Fruit fly (Drosophila melanogaster) Kc167 (cell line): Measurements from ENCODE around the gene Teh3.

ENCODE experiments used
- Myc ChIP-seq: fragments of >200 bp; optimal IDR thresholded peaks from 2 replicates; lab custom pipeline; 2017; ENCODE audit warnings: missing external identifiers
- Sin3A ChIP-seq: fragments of >200 bp; optimal IDR thresholded peaks from 2 replicates; lab custom pipeline; 2018; ENCODE audit warnings: missing external identifiers
- h ChIP-seq: fragments of >200 bp; optimal IDR thresholded peaks from 3 replicates; lab custom pipeline; 2018; ENCODE audit warnings: missing external identifiers
- insv ChIP-seq: fragments of >200 bp; optimal IDR thresholded peaks from 3 replicates; lab custom pipeline; 2018; ENCODE audit warnings: missing external identifiers
- psq ChIP-seq: fragments of >200 bp; optimal IDR thresholded peaks from 2 replicates; lab custom pipeline; 2017; ENCODE audit warnings: missing external identifiers
- ttk ChIP-seq: sonication (Bioruptor generic); optimal IDR thresholded peaks from 2 replicates; lab custom pipeline; 2017; ENCODE audit warnings: missing external identifiers

The Teh3 gene

DNA sequence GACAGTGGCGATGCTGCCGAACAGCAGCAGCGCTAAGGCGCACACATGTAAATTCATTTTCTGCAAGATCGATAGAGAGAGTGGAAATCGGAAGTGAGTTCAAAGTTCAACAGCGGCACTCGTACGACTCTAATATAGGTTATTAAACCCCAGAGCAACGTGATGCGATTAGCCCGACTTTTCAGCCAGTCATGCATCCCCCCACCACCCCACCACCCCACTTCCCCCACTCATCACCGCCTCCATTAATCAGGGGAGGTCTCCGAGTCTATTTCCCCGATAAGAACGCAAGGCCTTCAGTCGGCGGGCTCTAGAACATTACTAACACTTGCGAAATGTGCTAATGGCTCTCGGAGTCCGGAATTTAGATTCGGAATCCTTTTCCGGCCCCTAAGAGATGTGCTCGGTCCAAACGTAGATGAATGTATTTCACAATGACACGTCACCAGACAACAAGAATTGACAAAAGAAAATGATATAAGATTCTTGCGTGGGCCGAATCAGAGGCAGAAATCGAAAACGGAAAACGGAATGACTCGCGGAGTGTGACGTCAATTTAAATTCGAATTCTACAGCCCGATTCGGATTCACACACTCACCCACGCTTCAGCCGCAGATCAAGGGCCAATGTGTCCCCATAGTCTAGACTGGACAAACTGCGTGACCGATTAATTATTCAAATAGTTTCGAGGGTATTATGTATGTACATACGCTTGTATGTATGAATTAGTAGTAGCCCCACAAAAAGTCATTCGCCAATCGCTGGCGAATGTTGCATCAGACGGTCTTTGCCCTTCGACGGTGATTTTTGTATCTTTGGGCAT, 41.4 kb upstream of the Teh3 start:
- TF ChIP-seq Myc (no peak), h (lab: Kevin White, UChicago) (no peak), Sin3A (lab: Kevin White, UChicago) (no peak), ttk (lab: Kevin White, UChicago) (no peak), insv (lab: Kevin White, UChicago) (no peak), psq (lab: Kevin White, UChicago) (no peak)

DNA sequence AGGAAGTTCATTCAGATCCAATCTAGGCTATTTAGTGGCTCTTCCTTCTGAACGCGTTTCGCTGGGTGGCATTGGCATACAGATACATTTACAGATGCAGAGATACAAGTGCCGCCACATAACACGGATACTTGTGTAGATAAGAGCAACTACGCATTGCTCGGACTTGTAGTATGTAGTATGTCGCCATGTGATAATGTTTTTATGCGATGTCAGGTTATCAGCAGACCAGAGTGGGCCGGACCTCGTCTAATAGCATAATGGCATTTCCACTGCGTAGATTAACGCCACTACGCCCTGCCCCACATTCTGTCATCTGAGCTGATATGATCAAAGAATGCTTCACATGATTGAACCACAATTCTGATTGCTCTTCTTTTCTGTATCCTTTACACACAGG, 37.3 kb upstream of the Teh3 start:
- no peak for TF ChIP-seq h (lab: Kevin White, UChicago)
- no peak for TF ChIP-seq Sin3A (lab: Kevin White, UChicago)
- no peak for TF ChIP-seq Myc
- TF ChIP-seq psq (lab: Kevin White, UChicago): no peak
- no peak for TF ChIP-seq insv (lab: Kevin White, UChicago)

DNA sequence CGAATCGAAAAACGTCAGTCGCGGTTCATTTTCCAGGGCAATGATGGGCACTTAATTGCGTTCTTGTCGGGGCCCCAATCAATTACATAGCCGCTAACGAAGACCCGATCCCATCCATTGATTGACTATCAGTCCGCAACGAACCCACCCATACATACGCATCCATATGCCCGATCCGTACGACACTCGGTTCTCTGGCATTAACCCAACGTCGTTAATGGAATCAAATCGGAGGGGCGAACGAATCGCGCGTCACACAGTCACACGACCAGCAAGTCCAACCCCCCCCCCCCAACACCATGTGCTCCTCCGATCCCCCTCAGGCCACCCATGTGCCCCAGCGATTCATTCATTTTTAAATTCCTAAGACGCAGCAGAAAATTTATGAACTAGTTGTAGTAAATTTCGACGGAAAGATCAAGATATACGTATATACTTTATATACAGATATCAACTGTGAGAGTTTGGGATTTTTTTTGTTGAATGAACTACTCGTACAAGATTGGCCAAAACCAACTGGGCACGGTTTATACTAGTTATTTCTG, 36.8 kb upstream of the Teh3 start:
- TF ChIP-seq Sin3A (lab: Kevin White, UChicago) (no peak), Myc (no peak), insv (lab: Kevin White, UChicago) (no peak), ttk (lab: Kevin White, UChicago) (no peak), h (lab: Kevin White, UChicago) (no peak), psq (lab: Kevin White, UChicago) (no peak)

DNA sequence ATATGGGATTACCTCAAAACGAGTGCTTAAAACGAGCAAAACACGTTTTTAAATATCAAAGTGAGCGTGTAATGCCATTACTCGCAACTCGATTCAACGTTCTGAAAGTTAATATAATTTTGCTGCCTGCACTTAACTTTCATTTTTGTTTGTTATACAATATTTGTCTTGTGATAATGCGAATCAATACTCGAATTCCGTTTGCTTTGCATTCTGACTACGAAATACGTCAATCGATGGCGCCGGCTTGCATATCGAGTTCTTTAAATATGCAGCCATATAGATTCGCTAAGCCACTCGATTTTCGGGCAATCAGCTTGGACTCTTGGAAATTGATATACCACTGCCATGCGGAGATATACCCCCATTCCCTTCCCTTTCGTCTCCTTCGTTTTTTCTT, 36.2 kb upstream of the Teh3 start:
- TF ChIP-seq Myc: no peak
- no peak for TF ChIP-seq ttk (lab: Kevin White, UChicago)

DNA sequence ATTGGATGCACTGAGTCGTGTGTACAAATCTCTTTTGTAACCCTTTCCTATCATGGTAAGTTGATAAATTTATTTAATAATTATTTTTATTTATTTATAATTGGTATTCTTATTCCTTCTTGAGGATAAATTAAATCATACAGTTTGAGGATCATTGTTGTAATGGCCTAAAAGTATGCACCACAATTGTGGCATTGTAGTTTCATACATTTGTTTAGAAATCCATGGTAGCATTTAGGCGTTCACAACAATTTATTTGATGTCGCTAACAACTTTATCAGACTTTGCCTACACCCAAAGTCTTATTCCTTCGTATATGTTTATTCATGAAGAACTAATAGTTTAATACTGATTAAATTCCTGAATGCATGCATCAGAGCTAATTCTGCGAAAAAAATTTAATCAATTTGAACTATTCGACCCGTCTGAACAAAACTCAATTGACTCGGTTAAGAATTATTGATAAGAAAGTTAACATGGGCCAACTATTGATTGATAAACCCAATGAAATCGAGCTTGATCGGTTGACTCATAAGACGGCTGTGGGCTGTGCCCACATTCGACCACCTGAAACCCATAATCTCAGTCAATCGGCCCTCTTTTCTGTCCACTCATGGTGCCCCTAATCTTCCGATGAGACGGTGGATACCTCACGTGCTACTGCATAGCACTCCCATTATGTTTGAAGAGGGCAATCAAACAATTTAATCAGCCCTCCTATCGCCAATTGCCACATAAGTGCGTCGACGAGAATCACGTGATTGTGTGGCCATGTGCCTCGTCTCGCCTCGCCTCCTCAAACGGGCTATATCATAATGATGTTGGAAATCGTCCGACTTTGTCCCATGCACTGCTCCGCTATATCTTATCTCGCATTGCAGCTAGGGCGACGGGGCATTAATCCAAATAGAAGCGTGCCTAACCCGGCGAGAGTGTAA, 35.1 kb upstream of the Teh3 start:
- TF ChIP-seq insv (lab: Kevin White, UChicago): no peak
- TF ChIP-seq psq (lab: Kevin White, UChicago): no peak
- no peak for TF ChIP-seq ttk (lab: Kevin White, UChicago)
- TF ChIP-seq Sin3A (lab: Kevin White, UChicago): no peak
- no peak for TF ChIP-seq Myc
- TF ChIP-seq h (lab: Kevin White, UChicago): no peak

DNA sequence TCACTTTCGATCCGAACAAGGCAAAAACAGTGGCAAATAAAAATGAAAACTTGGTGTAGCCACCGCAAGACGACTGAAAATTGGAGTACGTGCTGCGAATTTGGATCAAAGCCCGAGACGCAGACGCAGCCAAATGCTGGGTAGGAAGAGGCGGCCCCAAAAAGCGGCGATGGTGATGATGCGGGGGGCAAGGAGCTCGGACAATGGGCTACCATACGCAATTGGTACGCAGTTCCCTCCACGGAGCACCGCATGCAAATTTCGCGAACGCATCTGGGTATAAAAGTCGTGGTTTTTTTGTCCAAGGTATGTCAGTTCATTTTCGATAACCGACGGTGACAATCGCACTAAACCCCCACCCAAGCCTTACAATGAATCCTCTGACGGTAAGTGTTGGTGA, 30.6 kb upstream of the Teh3 start, which contains the start of gene Cpr64Ad:
Gene Cpr64Ad (plus strand): TSS at position 301 of the 400 bp plus-strand sequence.
- TF ChIP-seq Sin3A (lab: Kevin White, UChicago) (no peak), ttk (lab: Kevin White, UChicago) (no peak), Myc (no peak), psq (lab: Kevin White, UChicago) (no peak), h (lab: Kevin White, UChicago) (no peak), insv (lab: Kevin White, UChicago) (no peak)

DNA sequence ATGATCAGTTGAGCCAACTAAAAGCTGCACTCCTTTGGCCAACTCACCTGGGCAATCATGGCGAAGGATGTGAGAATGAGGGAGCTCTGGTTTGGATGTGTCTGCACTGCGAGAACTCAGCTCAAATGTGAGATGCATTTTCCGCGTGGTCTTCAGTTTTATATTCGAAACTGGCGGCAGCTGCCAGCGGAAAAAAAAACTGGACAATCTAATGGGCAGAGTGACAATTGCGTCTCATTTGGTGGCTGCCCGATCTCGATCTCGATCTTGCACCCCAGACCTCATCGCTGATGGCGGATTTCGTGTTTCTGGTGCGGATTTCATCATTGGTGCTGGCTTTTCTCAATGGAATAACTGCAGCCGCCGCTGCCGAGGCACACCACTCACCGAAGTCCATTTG, 28.4 kb upstream of the Teh3 start, which contains the start of gene Cpr64Ac:
Gene Cpr64Ac (minus strand): TSS at position 101 of the 400 bp plus-strand sequence.
- no peak for TF ChIP-seq psq (lab: Kevin White, UChicago)
- no peak for TF ChIP-seq h (lab: Kevin White, UChicago)
- no peak for TF ChIP-seq insv (lab: Kevin White, UChicago)
- TF ChIP-seq ttk (lab: Kevin White, UChicago): no peak
- TF ChIP-seq Myc: no peak
- TF ChIP-seq Sin3A (lab: Kevin White, UChicago): no peak

DNA sequence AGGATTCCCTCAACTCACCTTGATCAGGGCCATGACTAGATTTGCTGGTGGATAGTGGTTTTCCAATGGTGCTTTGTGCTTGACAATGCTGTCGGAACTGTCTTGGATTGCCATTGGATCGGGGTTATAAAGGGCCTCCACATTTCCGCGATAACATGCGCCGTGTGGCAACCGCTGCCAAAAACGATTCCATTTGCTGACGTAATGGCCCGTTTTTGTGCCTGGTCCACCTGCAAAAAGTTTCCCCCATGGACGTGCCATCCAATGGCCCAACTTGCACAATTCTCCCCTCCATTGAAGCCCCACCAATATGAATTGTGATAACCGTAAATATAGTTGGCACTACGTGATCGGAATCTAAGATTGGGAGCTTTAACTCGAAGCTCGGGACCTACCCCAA, 27.0 kb upstream of the Teh3 start, which contains the start of gene Cpr64Ab:
Gene Cpr64Ab (minus strand): TSS at position 101 of the 400 bp plus-strand sequence.
- TF ChIP-seq ttk (lab: Kevin White, UChicago): no peak
- no peak for TF ChIP-seq h (lab: Kevin White, UChicago)
- no peak for TF ChIP-seq psq (lab: Kevin White, UChicago)

DNA sequence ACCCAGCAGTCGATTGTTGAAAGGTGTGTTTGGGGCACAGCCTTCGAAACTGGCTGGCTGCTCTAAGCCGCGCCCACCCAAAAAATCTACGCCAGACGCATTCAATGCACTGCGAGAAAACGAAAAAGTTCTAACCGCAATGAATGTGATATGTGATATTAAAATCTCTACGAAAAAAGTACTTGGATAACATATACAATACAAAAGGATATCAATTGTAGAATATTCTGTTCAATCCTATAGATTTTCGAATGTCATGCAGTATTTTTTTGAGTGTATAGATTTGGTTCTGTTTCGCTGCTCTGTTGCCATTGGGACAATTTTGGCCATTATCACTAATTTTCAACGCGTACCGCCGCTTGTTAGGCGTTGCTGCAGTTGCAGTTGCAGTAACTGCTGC, 25.3 kb upstream of the Teh3 start:
- TF ChIP-seq ttk (lab: Kevin White, UChicago) (no peak), h (lab: Kevin White, UChicago) (no peak), insv (lab: Kevin White, UChicago) (no peak), Sin3A (lab: Kevin White, UChicago) (no peak)

DNA sequence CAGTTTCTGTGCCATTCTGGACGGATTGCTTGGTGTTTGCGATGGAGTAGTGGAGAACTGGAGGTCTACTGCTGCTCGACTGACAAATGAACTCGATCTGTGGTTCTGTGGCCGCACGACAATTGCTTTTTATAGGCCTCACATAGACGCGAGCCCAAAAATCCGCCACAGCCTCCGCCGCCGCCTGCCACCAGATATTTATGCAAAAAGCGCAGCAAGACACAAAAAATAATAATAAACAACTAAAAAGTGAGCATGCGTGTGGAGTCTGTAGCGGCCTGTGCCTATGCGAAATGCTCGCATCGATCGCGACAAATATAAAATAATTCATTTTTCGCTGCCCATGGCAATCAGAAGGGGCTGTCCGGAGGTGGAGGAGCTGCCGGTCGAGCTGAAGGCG, 24.6 kb upstream of the Teh3 start, which contains the start of gene Cpr64Aa:
Gene Cpr64Aa (minus strand): TSS at position 101 of the 400 bp plus-strand sequence.
- no peak for TF ChIP-seq ttk (lab: Kevin White, UChicago)
- no peak for TF ChIP-seq Sin3A (lab: Kevin White, UChicago)
- no peak for TF ChIP-seq h (lab: Kevin White, UChicago)
- no peak for TF ChIP-seq psq (lab: Kevin White, UChicago)
- no peak for TF ChIP-seq insv (lab: Kevin White, UChicago)
- TF ChIP-seq Myc: no peak

DNA sequence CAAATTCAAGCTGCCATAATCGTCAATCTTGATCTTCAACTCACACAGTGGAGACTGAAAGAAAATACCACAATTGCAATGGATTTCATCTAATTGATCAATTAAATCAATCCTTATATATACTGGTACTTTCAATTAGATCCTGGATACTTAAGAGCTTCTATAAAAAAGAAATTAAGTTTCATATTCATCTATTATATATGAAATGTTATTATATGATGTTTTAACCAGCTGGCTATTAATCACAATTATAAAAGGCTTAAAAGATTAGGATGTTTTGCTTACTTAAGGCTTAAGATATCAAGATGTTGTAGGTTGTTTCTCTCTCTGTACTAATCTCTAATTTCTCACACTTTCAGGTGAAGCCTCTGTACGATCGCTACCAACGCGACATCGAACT, 20.4 kb upstream of the Teh3 start:
- TF ChIP-seq insv (lab: Kevin White, UChicago): no peak
- TF ChIP-seq Myc: no peak
